Worm (Caenorhabditis elegans) whole organism, L3 larva: ENCODE measurements around the gene puf-11.

ENCODE experiments used
- jun-1 ChIP-seq: fragments of 150-350 bp; optimal IDR thresholded peaks from 2 replicates; lab custom pipeline; 2014; ENCODE audit warnings: missing biosample characterization, missing genetic modification reagents, missing genetic modification characterization
- nhr-76 ChIP-seq: fragments of 150-350 bp; sonication (generic microtip); optimal IDR thresholded peaks from 5 replicates; lab custom pipeline; 2014; ENCODE audit warnings: missing biosample characterization, missing genetic modification characterization
- pha-4 ChIP-seq: fragments of 150-350 bp; optimal IDR thresholded peaks from 2 replicates; lab custom pipeline; 2014; ENCODE audit warnings: missing biosample characterization, missing genetic modification reagents, missing genetic modification characterization
- tbx-2 ChIP-seq: sonication (generic microtip); optimal IDR thresholded peaks from 2 replicates; lab custom pipeline; 2016; ENCODE audit warnings: mild to moderate bottlenecking, missing genetic modification characterization, missing compliant biosample characterization
- unc-62 ChIP-seq: fragments of 150-350 bp; sonication (generic microtip); optimal IDR thresholded peaks from 4 replicates; lab custom pipeline; 2014; ENCODE audit warnings: missing biosample characterization, missing genetic modification reagents, missing genetic modification characterization
- zag-1 ChIP-seq: fragments of 150-350 bp; optimal IDR thresholded peaks from 2 replicates; lab custom pipeline; 2014; ENCODE audit warnings: missing biosample characterization, missing genetic modification characterization
- ztf-11 ChIP-seq: fragments of 150-350 bp; optimal IDR thresholded peaks from 2 replicates; lab custom pipeline; 2014; ENCODE audit warnings: missing biosample characterization, missing genetic modification characterization

ce11 chrIV:6378398-6378797, 43.0 kb upstream of the puf-11 start:
- TF ChIP-seq ztf-11 (tag; lab: Kevin White, UChicago) (no peak), zag-1 (tag; lab: Kevin White, UChicago) (no peak), unc-62 (GFP tag; lab: Kevin White, UChicago) (no peak), pha-4 (tag; lab: Kevin White, UChicago) (no peak), tbx-2 (tag; lab: Kevin White, UChicago) (no peak), nhr-76 (no peak), jun-1 (tag; lab: Kevin White, UChicago) (no peak)
